Fruit fly (Drosophila melanogaster) whole organism, embryonic: ENCODE results near the gene synr.

ENCODE experiments used
- BtbVII ChIP-seq: fragments of 200-800 bp; sonication (Bioruptor generic); optimal IDR thresholded peaks from 3 replicates; lab custom pipeline; 2017; ENCODE audit warnings: missing biosample characterization, mild to moderate bottlenecking, missing genetic modification characterization
- CG10321 ChIP-seq: fragments of 200-800 bp; sonication (Bioruptor generic); IDR thresholded peaks from 2 replicates; pipeline ENCODE4 v1.3.6; 2022; ENCODE audit warnings: missing biosample characterization, missing genetic modification characterization
- CG11093 ChIP-seq: fragments of 200-800 bp; sonication (Bioruptor generic); IDR thresholded peaks from 3 replicates; pipeline ENCODE4 v1.3.6; 2022; ENCODE audit warnings: missing biosample characterization, missing genetic modification characterization
- CG11695 ChIP-seq: fragments of 200-800 bp; sonication (Bioruptor generic); IDR thresholded peaks from 3 replicates; pipeline ENCODE4 v1.3.6; 2022; ENCODE audit warnings: missing biosample characterization, missing genetic modification characterization
- CG12744 ChIP-seq: fragments of 200-800 bp; sonication (Bioruptor generic); optimal IDR thresholded peaks from 2 replicates; lab custom pipeline; 2016; ENCODE audit warnings: missing biosample characterization, missing genetic modification characterization
- CG14710 ChIP-seq: fragments of 200-800 bp; sonication (Bioruptor generic); optimal IDR thresholded peaks from 3 replicates; lab custom pipeline; 2019; ENCODE audit warnings: missing biosample characterization, mild to moderate bottlenecking, missing genetic modification characterization, moderate library complexity
- CG1603 ChIP-seq: fragments of 200-800 bp; sonication (Bioruptor generic); optimal IDR thresholded peaks from 2 replicates; lab custom pipeline; 2019; ENCODE audit warnings: missing biosample characterization, mild to moderate bottlenecking, missing genetic modification characterization, moderate library complexity
- CG17361 ChIP-seq: fragments of 200-800 bp; sonication (Bioruptor generic); IDR thresholded peaks from 3 replicates; pipeline ENCODE4 v1.3.6; 2022; ENCODE audit warnings: missing biosample characterization, missing genetic modification characterization
- CG2116 ChIP-seq: fragments of 200-800 bp; sonication (Bioruptor generic); optimal IDR thresholded peaks from 3 replicates; lab custom pipeline; 2018; ENCODE audit warnings: missing biosample characterization, mild to moderate bottlenecking, missing genetic modification characterization
- CG30020 ChIP-seq: fragments of 200-800 bp; optimal IDR thresholded peaks from 2 replicates; lab custom pipeline; 2019; ENCODE audit warnings: missing biosample characterization, mild to moderate bottlenecking, missing genetic modification characterization, moderate library complexity
- CG30403 ChIP-seq: fragments of 200-800 bp; sonication (Bioruptor generic); optimal IDR thresholded peaks from 3 replicates; lab custom pipeline; 2016; ENCODE audit warnings: missing biosample characterization, missing genetic modification characterization
- CG32772 ChIP-seq: fragments of 200-800 bp; sonication (Bioruptor generic); IDR thresholded peaks from 2 replicates; pipeline ENCODE4 v1.3.6; 2022; ENCODE audit warnings: missing biosample characterization, missing genetic modification characterization
- CG3407 ChIP-seq: fragments of 200-800 bp; sonication (Bioruptor generic); optimal IDR thresholded peaks from 2 replicates; lab custom pipeline; 2018; ENCODE audit warnings: missing biosample characterization, mild to moderate bottlenecking, missing genetic modification characterization
- CG4404 ChIP-seq: fragments of 200-800 bp; sonication (Bioruptor generic); IDR thresholded peaks from 2 replicates; pipeline ENCODE4 v1.3.6; 2022; ENCODE audit warnings: missing biosample characterization, missing genetic modification characterization
- CG4707 ChIP-seq: fragments of 200-800 bp; sonication (Bioruptor generic); optimal IDR thresholded peaks from 2 replicates; lab custom pipeline; 2018; ENCODE audit warnings: missing biosample characterization, mild to moderate bottlenecking, missing genetic modification characterization, moderate library complexity
- CG4730 ChIP-seq: fragments of 200-800 bp; sonication (Bioruptor generic); IDR thresholded peaks from 2 replicates; pipeline ENCODE4 v1.3.6; 2022; ENCODE audit warnings: missing biosample characterization, missing genetic modification characterization
- CG5180 ChIP-seq: fragments of 200-800 bp; sonication (Bioruptor generic); optimal IDR thresholded peaks from 3 replicates; lab custom pipeline; 2017; ENCODE audit warnings: missing biosample characterization, missing genetic modification characterization, mild to moderate bottlenecking, moderate library complexity, missing genetic modification reagents
- CG6813 ChIP-seq: fragments of 200-800 bp; sonication (Bioruptor generic); optimal IDR thresholded peaks from 2 replicates; lab custom pipeline; 2017; ENCODE audit warnings: missing biosample characterization, missing genetic modification characterization, mild to moderate bottlenecking, moderate library complexity, missing genetic modification reagents
- CG7556 ChIP-seq: fragments of 200-800 bp; sonication (Bioruptor generic); optimal IDR thresholded peaks from 2 replicates; lab custom pipeline; 2017; ENCODE audit warnings: missing biosample characterization, mild to moderate bottlenecking, missing genetic modification characterization
- CG7745 ChIP-seq: fragments of 200-800 bp; sonication (Bioruptor generic); optimal IDR thresholded peaks from 2 replicates; lab custom pipeline; 2018; ENCODE audit warnings: missing biosample characterization, mild to moderate bottlenecking, missing genetic modification characterization, moderate library complexity
- CG9932 ChIP-seq: fragments of 200-800 bp; sonication (Bioruptor generic); IDR thresholded peaks from 2 replicates; pipeline ENCODE4 v1.3.6; 2022; ENCODE audit warnings: missing biosample characterization, missing genetic modification characterization
- Chrac-16 ChIP-seq: fragments of 200-800 bp; sonication (Bioruptor generic); optimal IDR thresholded peaks from 3 replicates; lab custom pipeline; 2016; ENCODE audit warnings: missing biosample characterization, missing genetic modification characterization
- CrebB ChIP-seq: fragments of 200-800 bp; sonication (Bioruptor generic); optimal IDR thresholded peaks from 3 replicates; lab custom pipeline; 2018; ENCODE audit warnings: missing biosample characterization, mild to moderate bottlenecking, missing genetic modification characterization
- D ChIP-seq, 2 experiments: fragments of 200-800 bp in 1 of 2; fragments of >200 bp in 1 of 2; sonication (Bioruptor generic) in 1 of 2; optimal IDR thresholded peaks; 2 replicates in 1 of 2; 3 replicates in 1 of 2; lab custom pipeline; 2017; ENCODE audit warnings: mild to moderate bottlenecking in 1 of 2, missing biosample characterization in 1 of 2, missing genetic modification characterization in 1 of 2, missing genetic modification reagents in 1 of 2
- Dfd ChIP-seq, 2 experiments: fragments of >200 bp; optimal IDR thresholded peaks; 2 replicates each; lab custom pipeline; 2017; ENCODE audit warnings: missing biosample characterization in 2 of 2, missing genetic modification characterization in 2 of 2
- E2f1 ChIP-seq: fragments of 200-800 bp; sonication (Bioruptor generic); IDR thresholded peaks from 2 replicates; pipeline ENCODE4 v1.3.6; 2022; ENCODE audit warnings: missing biosample characterization, missing genetic modification characterization
- HLH54F ChIP-seq: fragments of 200-800 bp; sonication (Bioruptor generic); optimal IDR thresholded peaks from 3 replicates; lab custom pipeline; 2016; ENCODE audit warnings: missing biosample characterization, missing genetic modification characterization
- HmgZ ChIP-seq: fragments of 200-800 bp; sonication (Bioruptor generic); optimal IDR thresholded peaks from 2 replicates; lab custom pipeline; 2018; ENCODE audit warnings: missing biosample characterization, mild to moderate bottlenecking, missing genetic modification characterization
- MTF-1 ChIP-seq: fragments of 200-800 bp; sonication (Bioruptor generic); optimal IDR thresholded peaks from 2 replicates; lab custom pipeline; 2018; ENCODE audit warnings: missing biosample characterization, mild to moderate bottlenecking, missing genetic modification characterization, borderline replicate concordance
- Med ChIP-seq: fragments of 200-800 bp; sonication (Bioruptor generic); peaks from one replicate; lab custom pipeline; 2016; ENCODE audit warnings: missing biosample characterization, missing genetic modification characterization, mild to moderate bottlenecking, inconsistent platforms, moderate library complexity
- Neu2 ChIP-seq: fragments of 200-800 bp; sonication (Bioruptor generic); optimal IDR thresholded peaks from 3 replicates; lab custom pipeline; 2016; ENCODE audit warnings: missing biosample characterization, missing genetic modification characterization, borderline replicate concordance
- Nf-YC ChIP-seq: fragments of 200-800 bp; optimal IDR thresholded peaks from 3 replicates; lab custom pipeline; 2019; ENCODE audit warnings: missing biosample characterization, mild to moderate bottlenecking, missing genetic modification characterization, moderate library complexity
- Oaz ChIP-seq: fragments of 200-800 bp; sonication (Bioruptor generic); IDR thresholded peaks from 2 replicates; pipeline ENCODE4 v1.3.6; 2022; ENCODE audit warnings: missing biosample characterization, missing genetic modification characterization
- Side ChIP-seq: fragments of 200-800 bp; sonication (Bioruptor generic); optimal IDR thresholded peaks from 2 replicates; lab custom pipeline; 2016; ENCODE audit warnings: missing biosample characterization, missing genetic modification characterization
- ase ChIP-seq: fragments of 200-800 bp; sonication (Bioruptor generic); IDR thresholded peaks from 3 replicates; pipeline ENCODE4 v1.3.6; 2022; ENCODE audit warnings: missing biosample characterization, missing genetic modification characterization
- chinmo ChIP-seq: fragments of 200-800 bp; sonication (Bioruptor generic); IDR thresholded peaks from 4 replicates; pipeline ENCODE4 v1.3.6; 2022; ENCODE audit warnings: missing biosample characterization, missing genetic modification characterization; ENCODE audit not compliant: partially characterized antibody
- dpn ChIP-seq, 2 experiments: fragments of 200-800 bp; sonication (Bioruptor generic); optimal IDR thresholded peaks; 3 replicates each; lab custom pipeline; 2016; ENCODE audit warnings: missing biosample characterization in 2 of 2, missing genetic modification characterization in 2 of 2
- en ChIP-seq: fragments of 200-800 bp; sonication (Bioruptor generic); optimal IDR thresholded peaks from 2 replicates; lab custom pipeline; 2016; ENCODE audit warnings: missing biosample characterization, missing genetic modification characterization
- kah ChIP-seq: fragments of 200-800 bp; sonication (Bioruptor generic); optimal IDR thresholded peaks from 2 replicates; lab custom pipeline; 2018; ENCODE audit warnings: missing biosample characterization, mild to moderate bottlenecking, missing genetic modification characterization
- mld ChIP-seq: fragments of 200-800 bp; sonication (Bioruptor generic); IDR thresholded peaks from 3 replicates; pipeline ENCODE4 v1.3.6; 2022; ENCODE audit warnings: missing biosample characterization, missing genetic modification characterization; ENCODE audit not compliant: partially characterized antibody
- pan ChIP-seq, 4 experiments: fragments of >200 bp in 3 of 4; fragments of 200-800 bp in 1 of 4; sonication (Bioruptor generic) in 1 of 4; optimal IDR thresholded peaks in 3 of 4; IDR thresholded peaks in 1 of 4; 2 replicates each; pipeline versions ENCODE4 v1.3.6 to Lab custom; 2017 to 2022; ENCODE audit warnings: missing biosample characterization in 2 of 4, missing genetic modification characterization in 2 of 4, mixed read lengths in 1 of 4
- pita ChIP-seq: fragments of 200-800 bp; sonication (Bioruptor generic); optimal IDR thresholded peaks from 2 replicates; lab custom pipeline; 2017; ENCODE audit warnings: missing biosample characterization, mild to moderate bottlenecking, missing genetic modification characterization
- ranshi ChIP-seq: fragments of 200-800 bp; sonication (Bioruptor generic); IDR thresholded peaks from 2 replicates; pipeline ENCODE4 v1.3.6; 2022; ENCODE audit warnings: missing biosample characterization, missing genetic modification characterization
- slou ChIP-seq: fragments of 200-800 bp; sonication (Bioruptor generic); optimal IDR thresholded peaks from 3 replicates; lab custom pipeline; 2016; ENCODE audit warnings: missing biosample characterization, missing genetic modification characterization
- tgo ChIP-seq: fragments of 200-800 bp; sonication (Bioruptor generic); IDR thresholded peaks from 3 replicates; pipeline ENCODE4 v1.3.6; 2022; ENCODE audit warnings: missing biosample characterization, missing genetic modification characterization
- trem ChIP-seq: fragments of 200-800 bp; optimal IDR thresholded peaks from 3 replicates; lab custom pipeline; 2019; ENCODE audit warnings: missing biosample characterization, mild to moderate bottlenecking, missing genetic modification characterization, moderate library complexity
- vfl ChIP-seq: fragments of 200-800 bp; sonication (Bioruptor generic); optimal IDR thresholded peaks from 2 replicates; lab custom pipeline; 2016; ENCODE audit warnings: missing biosample characterization, missing genetic modification characterization
- zen2 ChIP-seq: fragments of 200-800 bp; sonication (Bioruptor generic); IDR thresholded peaks from 3 replicates; pipeline ENCODE4 v1.3.6; 2022; ENCODE audit warnings: missing biosample characterization, missing genetic modification characterization; ENCODE audit not compliant: partially characterized antibody
- zf30C ChIP-seq: fragments of 200-800 bp; sonication (Bioruptor generic); optimal IDR thresholded peaks from 3 replicates; lab custom pipeline; 2018; ENCODE audit warnings: missing biosample characterization, mild to moderate bottlenecking, missing genetic modification characterization

Gene synr

DNA sequence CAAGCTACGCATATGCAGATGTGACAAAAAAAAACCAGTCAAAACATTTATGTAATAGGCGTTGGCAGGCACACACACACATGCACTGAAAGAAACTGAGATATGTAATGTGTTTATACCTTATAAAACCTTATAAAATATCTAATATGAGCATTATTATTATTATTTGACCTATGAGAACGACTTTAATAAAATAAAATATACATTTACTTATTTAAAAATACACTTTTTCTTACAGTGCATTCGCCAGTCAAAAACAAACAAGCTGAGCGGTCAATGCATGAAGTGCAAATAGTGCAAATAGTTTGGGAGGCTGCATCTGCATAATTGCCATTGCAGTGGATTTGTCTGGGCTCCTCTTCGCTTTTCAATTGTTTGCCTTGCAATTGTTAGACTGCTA is 34.6 kb upstream of the synr start (continued):
- no peak for TF ChIP-seq pan (optimal IDR thresholded peaks at IDR 0.05; lab: Kevin White, UChicago)
- TF ChIP-seq pan (GFP tag; optimal IDR thresholded peaks at IDR 0.05 in 1 of 2, IDR thresholded peaks at IDR 0.05 in 1 of 2): peak in 1 of 2 experiments; percentile 83
- peak in 1 of 2 experiments; percentile 56 for TF ChIP-seq dpn (GFP tag; optimal IDR thresholded peaks at IDR 0.05; lab: Kevin White, UChicago)
- TF ChIP-seq zen2: no peak
- TF ChIP-seq ranshi (GFP tag; lab: Robert Waterston, UW): peak; percentile 51; the same call in 1 of the 2 replicates
- TF ChIP-seq Neu2: no peak
- TF ChIP-seq CG5180 (GFP tag; lab: Kevin White, UChicago): peak; percentile 75
- TF ChIP-seq HLH54F (GFP tag; lab: Kevin White, UChicago): no peak
- peak; percentile 62 for TF ChIP-seq Med
- peak; percentile 70 for TF ChIP-seq kah (GFP tag; lab: Kevin White, UChicago)
- peak; percentile 67 for TF ChIP-seq CG32772 (GFP tag; lab: Robert Waterston, UW)
- TF ChIP-seq CG4404: no peak
- no peak for TF ChIP-seq D (optimal IDR thresholded peaks at IDR 0.05; lab: Kevin White, UChicago)
- peak; percentile 60 for TF ChIP-seq D (GFP tag; optimal IDR thresholded peaks at IDR 0.05; lab: Kevin White, UChicago)
- no peak for TF ChIP-seq slou (GFP tag; lab: Kevin White, UChicago)
- TF ChIP-seq mld (GFP tag; lab: Robert Waterston, UW): no peak
- no peak for TF ChIP-seq CG12744
- TF ChIP-seq Dfd (GFP tag; optimal IDR thresholded peaks at IDR 0.05; lab: Kevin White, UChicago): no peak
- peak; percentile 44 for TF ChIP-seq BtbVII
- TF ChIP-seq CG6813 (GFP tag; lab: Kevin White, UChicago): peak; percentile 47
- 0 out of 4 replicates have a peak, but pooled peaks have one; percentile 26 for TF ChIP-seq chinmo (GFP tag; lab: Robert Waterston, UW)
- no peak for TF ChIP-seq HmgZ (tag; lab: Kevin White, UChicago)
- peak; percentile 21 for TF ChIP-seq CG1603 (tag; lab: Kevin White, UChicago)
- TF ChIP-seq ase (GFP tag; lab: Robert Waterston, UW): peak; percentile 75; the same call in 2 of the 3 replicates
- no peak for TF ChIP-seq vfl
- TF ChIP-seq CG3407 (GFP tag; lab: Kevin White, UChicago): peak; percentile 75
- TF ChIP-seq CG9932: no peak
- TF ChIP-seq Chrac-16 (GFP tag; lab: Kevin White, UChicago): peak; percentile 39
- TF ChIP-seq CG30403: peak; percentile 69
- TF ChIP-seq CrebB (tag; lab: Kevin White, UChicago): peak; percentile 64
- peak; percentile 67 for TF ChIP-seq Nf-YC (tag; lab: Kevin White, UChicago)
- TF ChIP-seq CG11093 (GFP tag; lab: Robert Waterston, UW): 0 out of 3 replicates have a peak, but pooled peaks have one; percentile 17
- TF ChIP-seq CG7556 (GFP tag; lab: Kevin White, UChicago): peak; percentile 75
- peak; percentile 23; the same call in 1 of the 2 replicates for TF ChIP-seq Oaz (GFP tag; lab: Robert Waterston, UW)
- TF ChIP-seq en: no peak
- peak; percentile 47; the same call in 1 of the 2 replicates for TF ChIP-seq CG10321 (GFP tag; lab: Robert Waterston, UW)
- peak; percentile 21 for TF ChIP-seq MTF-1 (GFP tag; lab: Kevin White, UChicago)
- TF ChIP-seq E2f1 (GFP tag; lab: Robert Waterston, UW): peak; percentile 61
- TF ChIP-seq CG2116 (GFP tag; lab: Kevin White, UChicago): peak; percentile 35
- peak; percentile 7 for TF ChIP-seq trem (tag; lab: Kevin White, UChicago)
- peak; percentile 74; the same call in 1 of the 3 replicates for TF ChIP-seq CG11695 (GFP tag; lab: Robert Waterston, UW)
- peak; percentile 12 for TF ChIP-seq zf30C
- peak; percentile 80 for TF ChIP-seq CG17361
- no peak for TF ChIP-seq pita
- peak; percentile 27 for TF ChIP-seq CG4707 (GFP tag; lab: Kevin White, UChicago)
- peak; percentile 77; the same call in 2 of the 3 replicates for TF ChIP-seq tgo
- peak; percentile 57; the same call in 1 of the 2 replicates for TF ChIP-seq CG4730 (GFP tag; lab: Robert Waterston, UW)
- TF ChIP-seq Side (GFP tag; lab: Kevin White, UChicago): no peak
- TF ChIP-seq CG30020 (tag; lab: Kevin White, UChicago): peak; percentile 8
- TF ChIP-seq CG14710 (tag; lab: Kevin White, UChicago): peak; percentile 55
- TF ChIP-seq CG7745 (tag; lab: Kevin White, UChicago): no peak
